Worm (Caenorhabditis elegans): ENCODE data around the gene egli-1.
A peak's percentile ranks its signal among the peaks of the same experiment; 100 is the strongest.

Gene egli-1

DNA sequence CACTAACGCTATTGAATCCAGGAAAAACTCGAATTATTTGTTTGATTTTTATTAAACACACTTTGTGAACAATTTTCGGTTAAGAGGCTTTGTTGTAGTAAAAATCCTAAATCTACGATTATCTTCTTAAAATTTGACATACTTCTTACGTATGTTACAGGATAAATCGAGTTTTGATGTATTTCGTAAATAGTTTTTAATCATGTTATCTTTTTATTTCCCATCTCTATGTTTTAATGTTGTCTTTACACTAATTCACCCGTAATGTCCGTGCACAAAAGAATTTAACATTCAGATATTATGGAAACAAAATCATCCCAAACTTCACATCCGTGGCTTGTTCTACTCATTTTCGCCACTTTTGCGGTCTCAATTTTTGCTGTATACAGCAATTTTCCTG, at the start of gene egli-1:
Gene egli-1, plus strand, starts transcription at position 301 of the 400 bp plus-strand sequence.
- TF ChIP-seq mep-1 (tag; optimal IDR thresholded peaks at IDR 0.05) (no peak), lin-32 (GFP tag; optimal IDR thresholded peaks at IDR 0.05) (no peak), unc-120 (tag; optimal IDR thresholded peaks at IDR 0.05; ENCODE audit: poor library complexity, severe bottlenecking) (no peak), bed-3 (GFP tag; optimal IDR thresholded peaks at IDR 0.05) (no peak), ztf-11 (tag; optimal IDR thresholded peaks at IDR 0.05) (no peak), snpc-4 (tag; optimal IDR thresholded peaks at IDR 0.05) (no peak), lin-13 (tag; optimal IDR thresholded peaks at IDR 0.05) (no peak), flh-1 (GFP tag; optimal IDR thresholded peaks at IDR 0.05) (no peak), hlh-1 (tag; optimal IDR thresholded peaks at IDR 0.05) (no peak), blmp-1 (tag; optimal IDR thresholded peaks at IDR 0.05) (no peak), ceh-43 (GFP tag; optimal IDR thresholded peaks at IDR 0.05) (no peak), drap-1 (GFP tag; optimal IDR thresholded peaks at IDR 0.05) (no peak), ceh-83 (GFP tag; optimal IDR thresholded peaks at IDR 0.05) (no peak), nhr-28 (tag; optimal IDR thresholded peaks at IDR 0.05) (no peak), M03D4.4 (tag; optimal IDR thresholded peaks at IDR 0.05) (no peak), nhr-12 (tag; optimal IDR thresholded peaks at IDR 0.05) (no peak), cnd-1 (tag; optimal IDR thresholded peaks at IDR 0.05) (no peak)

DNA sequence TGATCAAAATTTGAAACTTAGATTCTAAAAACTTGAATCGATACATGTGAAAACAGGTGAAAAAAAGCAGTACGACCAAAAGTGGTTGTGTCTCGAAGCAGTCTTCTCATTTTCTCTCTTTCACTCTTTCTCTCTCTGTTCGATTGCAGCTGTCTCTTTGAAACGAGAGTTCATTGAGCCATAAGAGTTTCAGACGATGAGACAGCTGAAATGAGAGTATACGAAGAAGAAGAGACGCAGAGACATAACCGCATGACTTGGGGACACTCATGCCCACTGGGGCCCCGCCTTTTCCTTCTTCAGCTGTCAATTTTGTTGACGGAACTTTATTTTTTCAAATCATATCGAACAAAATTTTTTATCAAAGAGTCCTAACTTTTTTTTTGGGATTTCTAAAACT, 49.8 kb upstream of the egli-1 start:
- TF ChIP-seq elt-1 (tag; optimal IDR thresholded peaks at IDR 0.05; ENCODE audit: borderline replicate concordance, insufficient read depth) = no peak
- no peak for TF ChIP-seq nhr-76 (tag; optimal IDR thresholded peaks at IDR 0.05)
- TF ChIP-seq lin-32 (GFP tag; optimal IDR thresholded peaks at IDR 0.05) = peak; percentile 10
- TF ChIP-seq nhr-12 (tag; optimal IDR thresholded peaks at IDR 0.05) = no peak
- no peak for TF ChIP-seq unc-39 (tag; optimal IDR thresholded peaks at IDR 0.05)
- peak; percentile 19 for TF ChIP-seq lsy-2 (tag; optimal IDR thresholded peaks at IDR 0.05)
- no peak for TF ChIP-seq flh-1 (GFP tag; optimal IDR thresholded peaks at IDR 0.05)
- no peak for TF ChIP-seq nhr-28 (tag; optimal IDR thresholded peaks at IDR 0.05)
- TF ChIP-seq pha-4 (tag; optimal IDR thresholded peaks at IDR 0.05) = peak; percentile 58
- no peak for TF ChIP-seq blmp-1 (tag; optimal IDR thresholded peaks at IDR 0.05)
- no peak for TF ChIP-seq zip-8 (tag; optimal IDR thresholded peaks at IDR 0.05)
- no peak for TF ChIP-seq lin-13 (tag; optimal IDR thresholded peaks at IDR 0.05)
- TF ChIP-seq drap-1 (GFP tag; optimal IDR thresholded peaks at IDR 0.05) = no peak
- peak; percentile 79 for TF ChIP-seq unc-120 (tag; optimal IDR thresholded peaks at IDR 0.05; ENCODE audit: poor library complexity, severe bottlenecking)
- TF ChIP-seq cnd-1 (tag; optimal IDR thresholded peaks at IDR 0.05) = peak; percentile 65
- peak; percentile 63 for TF ChIP-seq unc-62 (GFP tag; optimal IDR thresholded peaks at IDR 0.05)
- peak; percentile 80 for TF ChIP-seq hlh-1 (tag; optimal IDR thresholded peaks at IDR 0.05)
- no peak for TF ChIP-seq ztf-11 (tag; optimal IDR thresholded peaks at IDR 0.05)
- no peak for TF ChIP-seq nhr-2 (tag; optimal IDR thresholded peaks at IDR 0.05)
- no peak for TF ChIP-seq mab-5 (tag; optimal IDR thresholded peaks at IDR 0.05)
- TF ChIP-seq M03D4.4 (tag; optimal IDR thresholded peaks at IDR 0.05) = no peak
- TF ChIP-seq mls-2 (tag; optimal IDR thresholded peaks at IDR 0.05) = peak; percentile 20
- peak; percentile 28 for TF ChIP-seq ceh-39 (tag; optimal IDR thresholded peaks at IDR 0.05)
- no peak for TF ChIP-seq snpc-4 (tag; optimal IDR thresholded peaks at IDR 0.05)
- TF ChIP-seq ceh-43 (GFP tag; optimal IDR thresholded peaks at IDR 0.05) = no peak
- TF ChIP-seq elt-3 (tag; optimal IDR thresholded peaks at IDR 0.05) = no peak
- TF ChIP-seq ham-2 (GFP tag; optimal IDR thresholded peaks at IDR 0.05) = no peak
- peak; percentile 32 for TF ChIP-seq mep-1 (tag; optimal IDR thresholded peaks at IDR 0.05)
- TF ChIP-seq ces-1 (GFP tag; optimal IDR thresholded peaks at IDR 0.05) = peak; percentile 86

DNA sequence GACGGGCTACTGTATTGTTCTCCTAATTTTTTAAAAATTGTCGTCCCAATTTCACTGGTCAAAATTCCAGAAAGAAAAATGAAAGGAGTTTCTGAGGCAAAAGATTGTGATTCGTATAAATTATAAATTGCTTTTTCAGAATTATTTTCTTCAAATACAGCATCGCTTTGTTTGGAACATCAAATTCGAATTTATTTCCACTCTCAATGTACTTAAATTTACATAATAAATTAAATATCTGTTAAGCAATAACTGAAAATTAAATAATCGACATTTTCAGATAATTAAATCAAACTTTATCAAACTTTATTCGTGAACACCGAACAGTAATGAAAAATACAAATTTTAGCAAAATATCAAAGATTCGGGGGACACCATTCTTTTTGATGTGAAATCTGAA, 49.0 kb upstream of the egli-1 start:
- TF ChIP-seq bed-3 (GFP tag; optimal IDR thresholded peaks at IDR 0.05) (no peak), M03D4.4 (tag; optimal IDR thresholded peaks at IDR 0.05) (no peak), ces-1 (GFP tag; optimal IDR thresholded peaks at IDR 0.05) (no peak), cnd-1 (tag; optimal IDR thresholded peaks at IDR 0.05) (no peak), elt-3 (tag; optimal IDR thresholded peaks at IDR 0.05) (no peak), unc-120 (tag; optimal IDR thresholded peaks at IDR 0.05; ENCODE audit: poor library complexity, severe bottlenecking) (no peak), ceh-43 (GFP tag; optimal IDR thresholded peaks at IDR 0.05) (no peak), nhr-28 (tag; optimal IDR thresholded peaks at IDR 0.05) (no peak), unc-62 (GFP tag; optimal IDR thresholded peaks at IDR 0.05) (no peak), zip-8 (tag; optimal IDR thresholded peaks at IDR 0.05) (no peak)

DNA sequence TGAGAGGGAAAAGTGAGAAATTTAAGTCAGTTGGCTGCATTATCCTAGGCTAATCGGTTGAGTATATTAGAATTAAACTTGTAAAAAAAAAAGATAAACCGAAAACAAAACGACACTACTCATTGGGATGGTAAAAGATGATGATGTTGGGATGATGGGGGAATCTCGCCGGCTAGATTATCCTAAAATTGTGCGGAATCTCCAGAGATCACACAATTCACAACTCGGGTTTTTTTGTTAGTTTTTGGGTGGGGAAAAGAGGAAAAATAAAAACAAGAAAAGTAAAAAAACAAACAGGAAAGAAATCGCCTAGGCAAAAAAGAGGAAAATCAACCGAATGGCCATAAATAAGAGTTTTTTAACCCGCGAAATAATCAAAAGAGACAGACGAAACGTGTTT, 48.6 kb upstream of the egli-1 start:
- TF ChIP-seq bed-3 (GFP tag; optimal IDR thresholded peaks at IDR 0.05) (no peak), mep-1 (tag; optimal IDR thresholded peaks at IDR 0.05) (no peak), drap-1 (GFP tag; optimal IDR thresholded peaks at IDR 0.05) (no peak), ces-1 (GFP tag; optimal IDR thresholded peaks at IDR 0.05) (no peak)

DNA sequence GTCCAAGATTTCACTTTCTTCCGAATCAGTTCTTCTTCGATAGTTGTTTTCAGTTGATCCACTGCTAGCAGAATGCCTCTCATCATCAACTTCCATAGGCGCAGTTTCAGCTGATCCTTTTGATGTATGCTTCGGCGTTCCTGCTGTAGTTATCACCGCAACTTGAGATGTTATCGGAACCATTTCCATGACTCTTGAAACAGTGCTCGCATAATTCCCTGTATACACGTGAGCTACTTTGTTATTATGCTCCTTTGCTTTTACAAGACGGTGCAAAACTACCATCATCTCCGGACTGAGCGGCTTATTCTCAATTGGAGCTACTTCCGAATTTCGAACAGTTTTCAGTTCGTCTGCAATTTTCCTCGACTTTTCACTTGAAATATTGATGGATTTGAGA, 46.6 kb upstream of the egli-1 start:
- TF ChIP-seq ceh-83 (GFP tag; optimal IDR thresholded peaks at IDR 0.05) = no peak
- no peak for TF ChIP-seq snpc-4 (tag; optimal IDR thresholded peaks at IDR 0.05)
- TF ChIP-seq lin-32 (GFP tag; optimal IDR thresholded peaks at IDR 0.05) = no peak
- no peak for TF ChIP-seq hlh-1 (tag; optimal IDR thresholded peaks at IDR 0.05)
- no peak for TF ChIP-seq unc-39 (tag; optimal IDR thresholded peaks at IDR 0.05)
- TF ChIP-seq drap-1 (GFP tag; optimal IDR thresholded peaks at IDR 0.05) = no peak
- no peak for TF ChIP-seq ceh-43 (GFP tag; optimal IDR thresholded peaks at IDR 0.05)
- no peak for TF ChIP-seq tbx-8 (GFP tag; optimal IDR thresholded peaks at IDR 0.05)
- TF ChIP-seq elt-1 (tag; optimal IDR thresholded peaks at IDR 0.05; ENCODE audit: borderline replicate concordance, insufficient read depth) = no peak
- TF ChIP-seq blmp-1 (tag; optimal IDR thresholded peaks at IDR 0.05) = no peak
- no peak for TF ChIP-seq nhr-28 (tag; optimal IDR thresholded peaks at IDR 0.05)
